Worm (Caenorhabditis elegans): ENCODE data around the gene F36H5.12.

DNA sequence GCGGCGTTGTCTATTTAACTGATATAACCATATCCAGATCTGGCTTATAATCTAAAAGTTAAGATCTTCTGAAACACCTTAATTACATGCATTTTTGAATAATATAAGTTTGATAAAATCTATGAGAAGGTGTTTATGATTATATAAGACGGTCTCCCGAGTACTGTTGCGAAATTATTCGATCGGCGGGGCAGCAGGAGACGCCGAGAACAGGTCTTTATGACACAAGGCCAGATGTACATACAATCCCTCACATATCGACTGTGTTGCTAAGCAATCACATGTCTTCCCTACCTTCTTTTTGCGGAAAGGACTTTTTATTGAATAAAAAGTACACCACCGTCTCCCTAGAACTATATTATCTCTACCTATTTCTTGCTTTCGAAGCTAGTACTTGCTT is 13.9 kb downstream of the F36H5.12 start, which contains the start of gene fbxb-53:
- TF ChIP-seq him-1 (tag; optimal IDR thresholded peaks at IDR 0.05) (no peak), W03F9.2 (tag; optimal IDR thresholded peaks at IDR 0.05) (no peak)
